Worm (Caenorhabditis elegans): ENCODE results near the gene unc-119.
A peak's percentile ranks its signal among the peaks of the same experiment; 100 is the strongest.

The unc-119 gene

DNA sequence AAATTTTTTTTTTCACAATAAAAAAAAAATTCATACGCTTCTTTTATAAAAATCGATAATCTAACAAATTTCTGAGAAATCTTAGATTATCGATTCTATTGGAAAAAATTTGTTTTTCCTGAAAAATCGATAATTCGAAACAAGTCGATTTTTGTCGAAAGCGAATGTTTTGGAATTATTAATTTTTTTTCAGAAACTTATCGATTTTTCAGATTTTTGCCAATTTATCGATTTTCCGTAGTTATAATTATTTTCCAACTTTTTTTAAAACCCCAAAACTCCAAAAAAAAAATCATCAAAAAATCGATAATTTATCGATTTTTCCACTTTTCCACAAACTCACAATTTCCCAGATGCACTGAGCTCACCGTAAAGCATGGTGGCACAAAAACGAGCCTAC lies 41.1 kb upstream of the unc-119 start:
- TF ChIP-seq unc-120 (tag; optimal IDR thresholded peaks at IDR 0.05; ENCODE audit: poor library complexity, severe bottlenecking), result no peak
- no peak for TF ChIP-seq lin-32 (GFP tag; optimal IDR thresholded peaks at IDR 0.05)
- no peak for TF ChIP-seq cnd-1 (tag; optimal IDR thresholded peaks at IDR 0.05)
- no peak for TF ChIP-seq lin-13 (tag; optimal IDR thresholded peaks at IDR 0.05)
- TF ChIP-seq ceh-39 (tag; optimal IDR thresholded peaks at IDR 0.05), result no peak
- TF ChIP-seq hlh-1 (tag; optimal IDR thresholded peaks at IDR 0.05), result no peak
- TF ChIP-seq ceh-43 (GFP tag; optimal IDR thresholded peaks at IDR 0.05), result no peak
- TF ChIP-seq ces-1 (GFP tag; optimal IDR thresholded peaks at IDR 0.05), result no peak
- TF ChIP-seq snpc-4 (tag; optimal IDR thresholded peaks at IDR 0.05), result no peak
- no peak for TF ChIP-seq ceh-83 (GFP tag; optimal IDR thresholded peaks at IDR 0.05)
- TF ChIP-seq mab-5 (tag; optimal IDR thresholded peaks at IDR 0.05), result no peak
- no peak for TF ChIP-seq flh-1 (GFP tag; optimal IDR thresholded peaks at IDR 0.05)
- no peak for TF ChIP-seq nhr-2 (tag; optimal IDR thresholded peaks at IDR 0.05)
- TF ChIP-seq drap-1 (GFP tag; optimal IDR thresholded peaks at IDR 0.05), result no peak
- no peak for TF ChIP-seq nhr-76 (tag; optimal IDR thresholded peaks at IDR 0.05)

DNA sequence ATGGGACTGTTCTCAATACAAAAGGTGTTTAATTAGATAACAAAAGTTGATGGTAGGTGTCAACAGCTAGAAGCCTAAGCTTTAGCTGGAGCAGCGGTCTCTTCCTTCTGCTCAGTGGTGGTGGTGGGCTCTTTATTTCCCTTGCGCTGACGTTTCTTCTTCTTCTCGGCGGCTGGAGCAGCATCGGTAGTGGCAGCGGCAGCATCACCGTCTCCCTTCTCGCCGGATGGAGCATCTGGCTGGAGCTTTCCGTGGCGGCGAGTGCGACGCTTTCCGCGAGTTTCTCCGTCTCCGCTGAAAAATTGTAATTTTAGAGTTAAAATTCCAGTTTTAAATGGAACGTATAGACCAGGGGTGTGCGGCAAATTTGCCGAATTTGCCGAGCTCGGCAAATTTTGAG lies 35.4 kb upstream of the unc-119 start:
- TF ChIP-seq lsy-2 (tag; optimal IDR thresholded peaks at IDR 0.05) (no peak), sptf-1 (tag; optimal IDR thresholded peaks at IDR 0.05) (no peak), ceh-83 (GFP tag; optimal IDR thresholded peaks at IDR 0.05) (no peak), unc-39 (tag; optimal IDR thresholded peaks at IDR 0.05) (no peak), ztf-11 (tag; optimal IDR thresholded peaks at IDR 0.05) (no peak), zip-8 (tag; optimal IDR thresholded peaks at IDR 0.05) (no peak), tbx-8 (GFP tag; optimal IDR thresholded peaks at IDR 0.05) (no peak), elt-1 (tag; optimal IDR thresholded peaks at IDR 0.05; ENCODE audit: borderline replicate concordance, insufficient read depth) (no peak), ham-2 (GFP tag; optimal IDR thresholded peaks at IDR 0.05) (no peak), cnd-1 (tag; optimal IDR thresholded peaks at IDR 0.05) (no peak), elt-3 (tag; optimal IDR thresholded peaks at IDR 0.05) (no peak), M03D4.4 (tag; optimal IDR thresholded peaks at IDR 0.05) (no peak), flh-1 (GFP tag; optimal IDR thresholded peaks at IDR 0.05) (no peak), lin-32 (GFP tag; optimal IDR thresholded peaks at IDR 0.05) (no peak), nhr-12 (tag; optimal IDR thresholded peaks at IDR 0.05) (no peak), ceh-43 (GFP tag; optimal IDR thresholded peaks at IDR 0.05) (no peak), sem-2 (GFP tag; optimal IDR thresholded peaks at IDR 0.05) (no peak), mep-1 (tag; optimal IDR thresholded peaks at IDR 0.05) (no peak), mab-5 (tag; optimal IDR thresholded peaks at IDR 0.05) (no peak)

DNA sequence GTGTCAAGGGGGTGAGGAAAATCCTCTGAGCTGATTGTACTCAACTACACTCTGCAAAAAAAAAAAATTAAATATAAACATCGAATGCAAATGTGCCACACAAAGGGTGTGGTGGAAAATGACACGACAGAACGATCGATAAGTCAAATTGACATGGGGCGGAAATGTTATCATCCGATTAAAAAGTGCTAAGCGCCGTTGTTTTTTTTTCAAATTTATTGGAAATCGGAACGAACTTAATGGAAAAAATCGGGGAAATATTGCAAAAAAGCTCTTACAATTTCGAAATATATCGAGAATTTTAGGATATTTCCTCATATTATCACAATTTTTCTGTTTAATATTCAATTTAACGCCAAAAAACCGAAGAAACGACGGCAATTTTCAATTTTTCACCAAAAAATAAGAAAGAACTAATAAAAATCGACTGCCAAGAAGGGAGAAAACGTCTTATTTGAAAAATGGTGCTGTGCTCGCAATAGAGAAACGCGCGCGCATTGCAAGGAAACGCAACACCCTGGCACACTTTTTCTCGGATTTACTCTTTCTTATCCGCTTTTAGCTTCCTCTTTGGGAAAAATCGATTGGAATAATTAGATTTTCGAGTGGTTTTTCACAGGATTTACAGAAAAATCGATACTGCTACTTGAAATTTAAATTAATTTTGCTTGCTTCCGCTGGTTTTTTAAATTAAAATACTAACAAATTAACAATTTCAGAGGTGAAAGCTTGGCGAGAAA lies 33.6 kb upstream of the unc-119 start, which contains the start of the genes cey-4 and vps-50:
Gene cey-4 (minus strand): TSS at position 51 of the 740 bp plus-strand sequence.
Gene vps-50 (plus strand): TSS at position 541 of the 740 bp plus-strand sequence.
- TF ChIP-seq ces-1 (GFP tag; optimal IDR thresholded peaks at IDR 0.05), result peak; percentile 92
- TF ChIP-seq sptf-1 (tag; optimal IDR thresholded peaks at IDR 0.05), result peak; percentile 23
- TF ChIP-seq cnd-1 (tag; optimal IDR thresholded peaks at IDR 0.05), result no peak
- peak; percentile 44 for TF ChIP-seq mep-1 (tag; optimal IDR thresholded peaks at IDR 0.05)
- peak; percentile 9 for TF ChIP-seq lsy-2 (tag; optimal IDR thresholded peaks at IDR 0.05)
- no peak for TF ChIP-seq ceh-83 (GFP tag; optimal IDR thresholded peaks at IDR 0.05)
- no peak for TF ChIP-seq nhr-76 (tag; optimal IDR thresholded peaks at IDR 0.05)
- TF ChIP-seq hlh-1 (tag; optimal IDR thresholded peaks at IDR 0.05), result peak; percentile 7
- peak; percentile 74 for TF ChIP-seq unc-120 (tag; optimal IDR thresholded peaks at IDR 0.05; ENCODE audit: poor library complexity, severe bottlenecking)

DNA sequence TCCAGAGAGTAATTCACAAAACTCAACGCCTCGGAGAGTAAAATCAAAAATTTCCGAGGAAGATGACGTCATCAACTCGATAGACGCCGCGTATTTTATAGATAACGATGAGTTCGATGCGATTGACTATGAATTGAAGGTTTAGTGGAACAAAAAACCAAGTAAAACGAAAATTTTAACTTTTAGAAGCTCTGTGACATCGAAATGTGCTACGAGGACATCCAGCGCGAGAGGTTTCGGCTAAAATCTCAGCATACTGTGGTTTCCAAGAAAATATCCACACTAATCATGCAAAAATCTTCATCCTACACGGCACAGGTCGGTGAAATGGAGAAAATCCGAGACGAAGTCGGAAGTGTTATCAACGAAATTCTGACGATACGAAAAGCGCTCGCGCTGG lies 32.8 kb upstream of the unc-119 start:
- TF ChIP-seq zip-8 (tag; optimal IDR thresholded peaks at IDR 0.05) (peak; percentile 49), ceh-39 (tag; optimal IDR thresholded peaks at IDR 0.05) (no peak)

DNA sequence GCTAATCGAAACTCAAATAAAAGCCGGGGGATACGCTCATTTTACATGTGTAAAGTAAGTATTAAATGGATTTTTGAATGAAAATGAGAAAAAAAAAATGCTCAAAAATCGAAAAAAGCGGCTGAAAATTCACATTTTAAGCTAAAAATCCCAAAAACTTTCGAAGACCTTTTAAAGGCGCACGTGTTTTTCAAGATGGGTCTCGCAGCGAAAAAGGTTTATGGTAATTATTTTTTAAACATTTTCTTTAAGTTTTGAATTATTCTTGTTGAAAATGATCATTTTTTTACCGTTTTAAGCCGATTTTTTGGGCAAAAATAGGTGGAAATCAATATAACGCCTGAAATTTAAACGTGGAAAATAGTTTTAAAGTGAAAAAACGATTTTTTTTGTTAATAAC lies 32.3 kb upstream of the unc-119 start:
- no peak for TF ChIP-seq blmp-1 (tag; optimal IDR thresholded peaks at IDR 0.05)
- no peak for TF ChIP-seq nhr-12 (tag; optimal IDR thresholded peaks at IDR 0.05)
- no peak for TF ChIP-seq snpc-4 (tag; optimal IDR thresholded peaks at IDR 0.05)
- no peak for TF ChIP-seq lin-13 (tag; optimal IDR thresholded peaks at IDR 0.05)
- no peak for TF ChIP-seq elt-1 (tag; optimal IDR thresholded peaks at IDR 0.05; ENCODE audit: borderline replicate concordance, insufficient read depth)
